Worm (Caenorhabditis elegans): ENCODE data around the gene K09C6.10.

DNA sequence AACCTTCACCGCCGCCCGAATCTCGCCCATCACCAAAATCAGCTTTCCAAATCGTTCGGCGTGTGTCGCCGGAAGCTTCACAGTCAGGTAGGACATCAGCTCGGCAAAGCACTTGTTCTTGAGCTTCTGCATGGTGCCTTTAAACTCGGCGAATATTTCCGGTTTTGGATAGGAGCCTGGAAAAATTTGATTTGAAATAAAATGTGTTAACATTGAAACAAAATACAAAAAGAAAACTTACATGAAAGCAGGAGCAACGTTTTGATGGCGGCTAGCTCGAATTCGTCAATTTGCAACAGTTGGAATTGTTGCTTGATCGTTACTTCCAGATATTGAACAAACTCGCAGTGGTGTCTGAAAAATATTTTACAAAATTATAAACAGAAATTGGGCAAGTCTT, 36.5 kb upstream of the K09C6.10 start:
- TF ChIP-seq ceh-13 (GFP tag; optimal IDR thresholded peaks at IDR 0.05) (no peak), flt-1 (GFP tag; IDR thresholded peaks at IDR 0.05) (no peak), ama-1 (optimal IDR thresholded peaks at IDR 0.05) (no peak), tra-4 (tag; optimal IDR thresholded peaks at IDR 0.05) (no peak), tbx-37 (GFP tag; conservative IDR thresholded peaks at IDR 0.05) (no peak), ets-7 (tag; optimal IDR thresholded peaks at IDR 0.05) (no peak), F13C5.2 (tag; optimal IDR thresholded peaks at IDR 0.05) (no peak), sea-1 (GFP tag; conservative IDR thresholded peaks at IDR 0.05) (no peak), pes-1 (GFP tag; IDR thresholded peaks at IDR 0.05) (no peak), ceh-36 (tag; optimal IDR thresholded peaks at IDR 0.05) (no peak), hmbx-1 (tag; optimal IDR thresholded peaks at IDR 0.05) (no peak), B0310.2 (tag; optimal IDR thresholded peaks at IDR 0.05) (no peak), aly-1 (tag; optimal IDR thresholded peaks at IDR 0.05) (no peak), hmg-4 (GFP tag; optimal IDR thresholded peaks at IDR 0.05) (no peak)
